Worm (Caenorhabditis elegans): Measurements from ENCODE around the gene ZK1290.10.

The ZK1290.10 gene

DNA sequence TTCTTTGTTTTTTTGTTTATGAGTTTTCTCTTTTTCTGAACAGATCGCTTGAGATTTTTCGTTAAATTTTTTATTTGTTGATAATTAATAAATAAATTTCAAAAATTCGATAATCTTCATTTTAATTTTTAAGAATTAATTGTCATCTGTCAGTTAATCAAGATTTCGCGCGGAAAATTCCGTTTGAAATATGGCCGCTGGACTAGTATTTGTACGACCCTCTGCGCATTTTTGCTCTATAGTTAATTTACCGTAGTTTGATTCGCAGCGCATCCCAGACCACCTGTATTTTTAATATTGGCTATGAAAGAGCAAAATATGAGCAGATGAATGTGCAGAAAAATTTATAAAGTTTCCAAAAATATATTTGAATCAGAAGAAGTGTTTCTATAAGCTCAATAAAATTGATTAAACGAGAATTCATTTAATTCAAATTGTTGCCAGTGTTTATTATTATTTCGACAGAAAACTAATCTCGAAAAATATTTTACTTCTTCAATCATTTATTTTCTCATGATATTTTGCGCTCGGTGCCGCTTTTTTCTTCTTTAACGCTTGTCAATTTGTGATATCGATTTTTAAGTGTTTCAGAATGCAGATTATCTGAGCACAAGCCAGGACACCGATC, 16.0 kb downstream of the ZK1290.10 start, which contains the start of gene nfi-1 (continued):
- TF ChIP-seq nhr-11 (tag; optimal IDR thresholded peaks at IDR 0.05) (no peak), Y55F3AM.14 (GFP tag; optimal IDR thresholded peaks at IDR 0.05) (no peak), lin-39 (tag; optimal IDR thresholded peaks at IDR 0.05) (no peak), ztf-11 (tag; optimal IDR thresholded peaks at IDR 0.05) (no peak), skn-1 (tag; optimal IDR thresholded peaks at IDR 0.05) (no peak), sem-4 (tag; optimal IDR thresholded peaks at IDR 0.05) (no peak), alr-1 (tag; optimal IDR thresholded peaks at IDR 0.05) (no peak)

DNA sequence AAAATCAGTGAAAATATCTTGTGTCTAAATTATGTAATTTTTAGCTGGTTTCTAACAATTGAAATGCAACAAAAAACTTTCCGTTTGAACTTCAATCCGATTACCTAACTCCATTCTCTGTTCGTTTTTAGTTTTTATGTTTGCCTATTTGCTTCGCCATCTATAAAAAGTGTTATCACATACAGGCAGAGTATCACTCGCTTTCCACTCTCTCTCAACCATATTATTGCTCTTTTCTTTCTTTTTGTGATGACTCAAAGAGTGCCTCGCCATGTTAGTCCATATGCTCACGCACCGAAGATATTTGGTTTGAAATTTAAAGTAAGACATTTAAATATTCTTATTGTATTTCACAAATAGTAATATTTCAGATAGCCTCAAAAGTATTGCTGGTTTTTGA, 18.8 kb downstream of the ZK1290.10 start, which contains the start of gene ZK1290.13:
TSS of gene ZK1290.13 (plus strand) at position 73 of the 400 bp plus-strand sequence.
- TF ChIP-seq fos-1 (tag; optimal IDR thresholded peaks at IDR 0.05): peak; percentile 70
- TF ChIP-seq ZK546.5 (tag; optimal IDR thresholded peaks at IDR 0.05): no peak
- peak; percentile 14 for TF ChIP-seq crh-2 (tag; optimal IDR thresholded peaks at IDR 0.05)

DNA sequence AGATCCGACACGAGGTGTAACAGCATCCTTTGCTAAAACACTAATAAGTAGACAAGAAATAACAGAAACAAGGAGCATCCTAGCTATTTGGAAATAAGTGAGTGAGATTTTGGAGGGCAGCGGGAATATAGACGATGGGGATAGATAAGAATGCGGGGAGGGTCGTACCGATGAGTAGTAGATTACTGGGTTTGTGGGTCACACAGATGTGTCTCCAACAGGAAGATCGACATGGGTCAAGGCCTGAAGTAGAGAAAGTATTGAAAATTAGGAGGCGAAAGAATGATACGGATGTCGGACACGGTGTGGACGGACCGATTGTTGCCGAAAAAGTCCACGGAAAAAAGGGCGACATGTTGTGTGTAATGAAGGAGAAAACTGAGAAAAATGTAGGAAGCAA, 19.3 kb downstream of the ZK1290.10 start, which contains the start of gene wrt-10:
TSS of gene wrt-10 (minus strand) at position 195 of the 400 bp plus-strand sequence.
- TF ChIP-seq unc-62 (GFP tag; optimal IDR thresholded peaks at IDR 0.05): no peak
- no peak for TF ChIP-seq F13H6.1 (tag; optimal IDR thresholded peaks at IDR 0.05)
- TF ChIP-seq unc-39 (tag; optimal IDR thresholded peaks at IDR 0.05): no peak
- no peak for TF ChIP-seq nhr-10 (tag; optimal IDR thresholded peaks at IDR 0.05)
- TF ChIP-seq R02D3.7 (tag; optimal IDR thresholded peaks at IDR 0.05): no peak
- TF ChIP-seq peb-1 (tag; optimal IDR thresholded peaks at IDR 0.05): no peak
- no peak for TF ChIP-seq fos-1 (tag; optimal IDR thresholded peaks at IDR 0.05)
- no peak for TF ChIP-seq elt-3 (tag; optimal IDR thresholded peaks at IDR 0.05)
- no peak for TF ChIP-seq lin-39 (tag; optimal IDR thresholded peaks at IDR 0.05)
- TF ChIP-seq dmd-4 (tag; optimal IDR thresholded peaks at IDR 0.05): no peak
- TF ChIP-seq sma-9 (GFP tag; optimal IDR thresholded peaks at IDR 0.05): peak; percentile 23
- TF ChIP-seq sma-9 (tag; optimal IDR thresholded peaks at IDR 0.05): no peak
- no peak for TF ChIP-seq mdl-1 (tag; optimal IDR thresholded peaks at IDR 0.05)
- no peak for TF ChIP-seq lin-11 (tag; optimal IDR thresholded peaks at IDR 0.05)
- no peak for TF ChIP-seq nhr-25 (tag; optimal IDR thresholded peaks at IDR 0.05)
- no peak for TF ChIP-seq zag-1 (tag; optimal IDR thresholded peaks at IDR 0.05)
- no peak for TF ChIP-seq C34F6.9 (tag; optimal IDR thresholded peaks at IDR 0.05)
- TF ChIP-seq lsy-2 (tag; optimal IDR thresholded peaks at IDR 0.05): no peak
- peak; percentile 44 for TF ChIP-seq ceh-16 (tag; optimal IDR thresholded peaks at IDR 0.05)
- peak; percentile 53 for TF ChIP-seq elt-1 (tag; optimal IDR thresholded peaks at IDR 0.05)
- no peak for TF ChIP-seq skn-1 (tag; optimal IDR thresholded peaks at IDR 0.05)
- TF ChIP-seq crh-2 (tag; optimal IDR thresholded peaks at IDR 0.05): no peak
- TF ChIP-seq unc-55 (GFP tag; optimal IDR thresholded peaks at IDR 0.05): no peak
- TF ChIP-seq gmeb-1 (tag; optimal IDR thresholded peaks at IDR 0.05): no peak
- TF ChIP-seq nhr-11 (tag; optimal IDR thresholded peaks at IDR 0.05): no peak
- no peak for TF ChIP-seq nhr-23 (tag; optimal IDR thresholded peaks at IDR 0.05)
- no peak for TF ChIP-seq ceh-82 (tag; optimal IDR thresholded peaks at IDR 0.05)

DNA sequence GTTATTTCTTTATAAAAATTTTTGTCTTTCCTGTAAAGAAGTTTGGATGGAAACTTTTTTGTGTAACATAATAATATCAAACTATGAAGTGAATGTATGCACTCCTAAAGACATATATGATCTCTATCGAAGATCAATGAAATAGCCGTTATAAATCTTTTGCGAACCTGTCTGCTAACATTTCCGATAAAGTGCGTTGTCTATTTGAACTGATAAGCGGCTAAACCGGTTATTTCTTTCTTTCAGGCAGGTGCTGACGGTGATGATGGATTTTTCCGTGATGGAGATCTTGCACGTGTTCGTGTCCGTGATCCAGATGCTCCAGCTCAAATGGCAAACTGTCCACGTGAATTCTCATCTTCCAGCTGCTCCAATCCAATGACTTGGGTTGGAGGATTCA, 22.2 kb downstream of the ZK1290.10 start:
- peak; percentile 29 for TF ChIP-seq nhr-25 (tag; optimal IDR thresholded peaks at IDR 0.05)
- peak; percentile 51 for TF ChIP-seq nhr-21 (tag; optimal IDR thresholded peaks at IDR 0.05)
- TF ChIP-seq unc-55 (GFP tag; optimal IDR thresholded peaks at IDR 0.05): no peak
- peak; percentile 54 for TF ChIP-seq sma-9 (GFP tag; optimal IDR thresholded peaks at IDR 0.05)
- TF ChIP-seq sma-9 (tag; optimal IDR thresholded peaks at IDR 0.05): no peak
- no peak for TF ChIP-seq ztf-4 (tag; optimal IDR thresholded peaks at IDR 0.05)

DNA sequence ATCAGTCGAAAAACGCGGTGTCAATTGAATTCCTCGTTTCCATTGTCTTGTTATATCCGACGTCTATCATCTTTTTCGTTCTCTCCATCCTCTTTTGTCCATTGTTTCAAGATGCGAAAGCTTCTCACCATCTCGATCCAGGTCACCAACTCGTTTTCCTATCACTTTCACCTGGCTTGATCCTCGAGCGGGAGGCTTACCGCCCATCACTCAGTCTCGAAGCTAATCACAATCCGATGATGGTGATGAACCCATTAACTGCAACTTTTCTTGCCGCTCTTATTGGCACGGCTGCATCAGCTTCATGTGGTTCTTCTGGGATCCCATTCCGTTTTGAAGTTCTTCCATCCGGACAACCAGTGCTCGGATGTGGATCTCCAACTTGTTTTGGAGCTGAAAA, 22.8 kb downstream of the ZK1290.10 start, which contains the start of gene wrt-1:
TSS of gene wrt-1 (plus strand) at position 53 of the 400 bp plus-strand sequence.
- peak; percentile 12 for TF ChIP-seq nhr-21 (tag; optimal IDR thresholded peaks at IDR 0.05)
- TF ChIP-seq blmp-1 (tag; optimal IDR thresholded peaks at IDR 0.05; ENCODE audit: insufficient read depth): peak; percentile 5
- no peak for TF ChIP-seq C34F6.9 (tag; optimal IDR thresholded peaks at IDR 0.05)
